Worm (Caenorhabditis elegans): Measurements from ENCODE around the gene Y57A10A.4.

DNA sequence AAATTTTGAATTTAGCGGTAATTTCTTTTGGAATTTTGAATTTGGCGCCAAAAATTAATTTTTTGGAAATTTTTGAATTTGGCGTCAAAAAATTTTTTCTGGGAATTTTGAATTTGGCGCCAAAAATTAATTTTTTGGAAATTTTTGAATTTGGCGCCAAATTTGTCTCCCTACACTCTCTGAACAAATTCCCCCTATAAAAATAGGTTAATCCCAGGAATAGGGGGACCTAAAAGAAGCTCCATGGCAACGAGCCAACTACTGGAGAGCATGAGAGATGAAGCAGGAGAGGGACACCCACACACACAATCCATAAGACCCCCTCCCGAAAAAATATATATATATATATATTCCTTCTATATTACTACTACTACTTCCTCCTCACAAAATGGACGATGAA is 51.2 kb downstream of the Y57A10A.4 start, which contains the start of gene aqp-12:
- TF ChIP-seq ztf-11 (tag; optimal IDR thresholded peaks at IDR 0.05) (no peak), nhr-28 (tag; optimal IDR thresholded peaks at IDR 0.05) (no peak), lin-13 (tag; optimal IDR thresholded peaks at IDR 0.05) (no peak), elt-1 (tag; optimal IDR thresholded peaks at IDR 0.05; ENCODE audit: borderline replicate concordance, insufficient read depth) (no peak), sptf-1 (tag; optimal IDR thresholded peaks at IDR 0.05) (no peak), mab-5 (tag; optimal IDR thresholded peaks at IDR 0.05) (no peak), nhr-237 (tag; optimal IDR thresholded peaks at IDR 0.05) (no peak), elt-3 (tag; optimal IDR thresholded peaks at IDR 0.05) (no peak), unc-120 (tag; optimal IDR thresholded peaks at IDR 0.05; ENCODE audit: poor library complexity, severe bottlenecking) (no peak), tbx-8 (GFP tag; optimal IDR thresholded peaks at IDR 0.05) (no peak), ces-1 (GFP tag; optimal IDR thresholded peaks at IDR 0.05) (no peak), unc-39 (tag; optimal IDR thresholded peaks at IDR 0.05) (no peak)

Measured in whole organism, mixed stage, embryonic.